Worm (Caenorhabditis elegans): Measurements from ENCODE around the gene sgo-1.

sgo-1 gene

DNA sequence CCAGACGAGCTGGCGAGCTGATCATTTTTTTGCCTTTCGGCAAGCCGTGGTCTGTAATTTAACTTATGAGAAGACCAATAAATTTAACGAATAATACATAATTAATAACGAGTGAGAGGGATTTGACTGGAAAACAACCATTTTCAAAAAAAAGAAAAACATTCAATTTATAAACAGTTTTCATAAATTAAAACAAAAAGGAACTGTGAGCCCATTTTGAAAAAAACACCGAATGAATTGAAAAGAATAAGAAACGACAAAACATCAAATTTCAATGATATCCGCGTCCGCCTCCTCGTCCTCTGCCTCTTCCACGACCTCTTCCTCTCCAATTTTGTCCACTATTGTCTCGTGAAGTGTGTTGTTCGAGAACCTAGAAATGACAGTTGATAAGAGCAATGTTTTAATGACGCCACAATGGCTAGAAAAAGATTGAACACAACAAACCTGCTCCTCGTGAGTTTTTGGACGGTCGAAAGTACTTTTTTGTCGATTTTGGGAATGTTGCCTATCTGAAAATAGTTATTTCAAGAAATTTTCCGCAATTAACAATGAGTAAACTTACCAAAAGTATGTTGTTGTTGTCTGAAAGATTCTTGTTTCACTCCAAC is 12.4 kb downstream of the sgo-1 start, which contains the start of gene tag-321:
Gene tag-321, minus strand, starts transcription at position 51 of the 611 bp plus-strand sequence.
- TF ChIP-seq W03F9.2 (tag; optimal IDR thresholded peaks at IDR 0.05), result no peak

ce11 chrIV:7782292-7782691 is 14.0 kb downstream of the sgo-1 start, which contains the start of gene sec-10:
Gene sec-10, minus strand, starts transcription at chrIV:7782499.
- TF ChIP-seq him-1 (tag; optimal IDR thresholded peaks at IDR 0.05) (no peak), W03F9.2 (tag; optimal IDR thresholded peaks at IDR 0.05) (no peak), dao-5 (tag; optimal IDR thresholded peaks at IDR 0.05) (no peak)

DNA sequence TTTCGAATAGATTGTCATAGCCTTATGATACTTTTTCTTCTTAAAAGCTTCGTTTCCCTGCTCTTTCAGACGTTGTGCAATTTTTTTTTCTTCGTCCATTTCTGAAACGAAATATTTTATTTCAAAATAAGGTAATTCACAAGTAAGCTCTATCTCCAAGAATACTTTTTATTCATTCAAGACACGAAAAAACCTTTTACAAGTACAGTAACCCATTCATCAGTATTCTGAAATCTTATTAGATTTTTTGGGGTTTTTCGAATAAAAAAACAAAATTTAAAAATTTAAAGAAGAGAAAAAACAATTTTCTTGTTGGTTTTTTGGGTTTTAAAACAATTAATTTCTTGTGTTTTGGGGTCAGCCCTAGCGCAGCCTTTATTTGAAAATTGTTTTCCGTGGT is 17.4 kb downstream of the sgo-1 start, which contains the start of gene rpap-3:
Gene rpap-3, minus strand, starts transcription at position 101 of the 400 bp plus-strand sequence.
- TF ChIP-seq W03F9.2 (tag; optimal IDR thresholded peaks at IDR 0.05), result no peak
- no peak for TF ChIP-seq him-1 (tag; optimal IDR thresholded peaks at IDR 0.05)
- TF ChIP-seq dao-5 (tag; optimal IDR thresholded peaks at IDR 0.05), result no peak

ce11 chrIV:7775725-7776124 is 20.6 kb downstream of the sgo-1 start, which contains the start of gene swd-2.1:
Gene swd-2.1, plus strand, starts transcription at chrIV:7776025.
- no peak for TF ChIP-seq W03F9.2 (tag; optimal IDR thresholded peaks at IDR 0.05)
- TF ChIP-seq dao-5 (tag; optimal IDR thresholded peaks at IDR 0.05), result no peak
- TF ChIP-seq him-1 (tag; optimal IDR thresholded peaks at IDR 0.05), result no peak

DNA sequence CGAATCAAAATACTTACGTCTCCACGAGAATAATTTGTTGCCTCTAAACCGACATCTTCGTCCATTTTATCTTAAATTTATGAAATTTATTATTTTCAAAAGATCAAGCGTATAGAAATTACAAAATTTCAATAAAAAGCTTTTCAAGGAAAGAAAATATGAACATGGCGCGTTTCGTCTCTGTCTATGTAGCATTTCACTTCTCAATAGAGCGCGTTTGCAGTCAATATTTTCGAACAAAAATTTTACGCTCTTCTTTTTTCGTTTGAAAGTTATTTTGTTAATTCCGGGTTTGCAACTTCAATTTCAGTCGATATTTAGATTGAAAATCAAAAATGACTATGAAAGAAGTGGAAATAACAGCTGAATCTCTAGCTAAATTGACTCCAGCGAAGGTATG is 22.1 kb downstream of the sgo-1 start, which contains the start of the genes hcf-1 and swd-2.2:
Gene hcf-1, minus strand, starts transcription at position 70 of the 400 bp plus-strand sequence.
Gene swd-2.2, plus strand, starts transcription at position 206 of the 400 bp plus-strand sequence.
- no peak for TF ChIP-seq him-1 (tag; optimal IDR thresholded peaks at IDR 0.05)
- peak; percentile 46 for TF ChIP-seq W03F9.2 (tag; optimal IDR thresholded peaks at IDR 0.05)

DNA sequence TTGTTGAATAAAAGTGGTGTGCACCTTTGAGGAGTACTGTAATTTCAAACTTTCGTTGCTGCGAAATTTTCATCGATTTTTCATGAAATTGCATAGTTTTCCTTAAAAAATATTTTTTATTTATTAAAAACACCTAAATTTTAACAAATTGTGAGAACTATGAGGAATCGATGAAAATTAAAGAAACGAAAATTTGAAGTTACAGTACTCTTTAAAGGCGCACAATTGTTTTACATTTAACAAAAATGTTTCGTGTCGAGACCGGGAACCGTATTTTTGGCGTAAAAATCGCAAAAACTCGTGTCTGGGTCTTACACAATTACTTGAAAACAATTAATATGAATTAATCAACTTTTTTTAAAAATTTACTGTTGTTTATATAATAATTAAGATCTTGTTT is 26.1 kb downstream of the sgo-1 start, which contains the start of gene rdl-1:
Gene rdl-1, minus strand, starts transcription at position 101 of the 400 bp plus-strand sequence.
- TF ChIP-seq dao-5 (tag; optimal IDR thresholded peaks at IDR 0.05) (no peak), him-1 (tag; optimal IDR thresholded peaks at IDR 0.05) (no peak), W03F9.2 (tag; optimal IDR thresholded peaks at IDR 0.05) (no peak)

- peak; percentile 37 for TF ChIP-seq W03F9.2 (tag; optimal IDR thresholded peaks at IDR 0.05)
- TF ChIP-seq him-1 (tag; optimal IDR thresholded peaks at IDR 0.05), result no peak
- TF ChIP-seq dao-5 (tag; optimal IDR thresholded peaks at IDR 0.05), result no peak
These were observed 32.0 kb downstream of the sgo-1 start for ce11 chrIV:7764319-7764718.

DNA sequence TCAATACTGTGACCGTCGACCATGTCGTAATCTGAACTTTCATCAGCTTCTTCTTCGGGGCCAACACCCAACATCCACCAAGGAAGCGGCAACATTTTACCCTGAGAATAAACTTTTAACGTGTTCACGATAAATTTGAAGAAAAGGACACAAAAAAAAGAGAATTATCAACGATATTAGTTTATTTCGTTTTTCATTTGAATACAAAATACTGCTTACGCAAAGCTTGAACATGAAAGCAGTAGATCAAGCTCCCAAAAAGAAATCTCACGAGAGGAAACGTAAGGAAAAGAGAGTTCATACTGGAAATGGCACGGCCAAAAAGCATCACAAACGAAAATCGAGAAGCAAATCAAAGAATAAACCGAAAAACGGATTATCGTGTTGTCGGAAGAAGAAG is 32.5 kb downstream of the sgo-1 start, which contains the start of the genes C46A5.6 and C46A5.1:
Gene C46A5.6, minus strand, starts transcription at position 101 of the 400 bp plus-strand sequence.
Gene C46A5.1, plus strand, starts transcription at position 184 of the 400 bp plus-strand sequence.
- TF ChIP-seq him-1 (tag; optimal IDR thresholded peaks at IDR 0.05), result no peak
- no peak for TF ChIP-seq W03F9.2 (tag; optimal IDR thresholded peaks at IDR 0.05)

ce11 chrIV:7760117-7760516 is 36.2 kb downstream of the sgo-1 start, which contains the start of gene del-7:
Gene del-7, plus strand, starts transcription at chrIV:7760417.
- no peak for TF ChIP-seq dao-5 (tag; optimal IDR thresholded peaks at IDR 0.05)
- TF ChIP-seq him-1 (tag; optimal IDR thresholded peaks at IDR 0.05), result no peak
- TF ChIP-seq W03F9.2 (tag; optimal IDR thresholded peaks at IDR 0.05), result no peak

DNA sequence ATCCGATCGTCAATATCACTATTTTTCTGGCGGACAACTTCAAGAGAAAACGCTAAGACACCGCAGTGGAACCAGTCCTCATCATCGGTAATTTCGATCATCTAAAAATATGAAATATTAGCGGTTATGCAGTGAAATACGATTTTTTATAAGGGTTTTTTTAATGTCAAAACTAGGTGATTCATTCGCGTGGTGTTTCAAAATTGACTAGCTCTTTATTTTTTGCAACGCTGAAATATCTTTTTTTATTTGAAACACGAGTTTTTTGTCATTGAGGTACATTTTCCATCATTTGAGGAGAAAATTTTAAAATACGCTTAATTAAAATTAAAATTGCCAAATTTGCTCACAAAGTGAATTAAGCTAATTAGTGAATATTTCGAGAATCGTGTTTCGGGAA is 36.8 kb downstream of the sgo-1 start, which contains the start of gene dsb-3:
Gene dsb-3, minus strand, starts transcription at position 101 of the 400 bp plus-strand sequence.
- TF ChIP-seq him-1 (tag; optimal IDR thresholded peaks at IDR 0.05), result no peak
- no peak for TF ChIP-seq W03F9.2 (tag; optimal IDR thresholded peaks at IDR 0.05)
- no peak for TF ChIP-seq dao-5 (tag; optimal IDR thresholded peaks at IDR 0.05)

DNA sequence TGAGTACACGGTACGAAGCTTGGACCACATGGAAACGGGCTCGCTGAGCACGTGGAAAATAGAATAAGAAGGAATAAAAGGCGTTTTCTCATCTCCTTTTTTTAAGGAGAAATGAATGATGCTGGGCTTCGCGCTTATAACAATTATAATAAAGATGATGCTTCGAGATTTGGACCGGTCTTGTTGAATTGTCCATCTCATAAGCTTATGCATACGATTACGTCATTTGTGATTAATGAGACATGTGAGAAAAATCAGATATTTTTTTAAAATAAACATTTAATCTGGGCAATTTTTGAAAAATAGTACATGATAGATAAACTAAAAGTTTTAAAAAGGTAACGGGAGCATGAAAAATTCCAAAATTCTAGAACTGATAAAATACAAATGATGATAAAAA is 39.0 kb downstream of the sgo-1 start, which contains the start of gene C46A5.4:
Gene C46A5.4, minus strand, starts transcription at position 101 of the 400 bp plus-strand sequence.
- TF ChIP-seq him-1 (tag; optimal IDR thresholded peaks at IDR 0.05) (no peak), dao-5 (tag; optimal IDR thresholded peaks at IDR 0.05) (no peak), W03F9.2 (tag; optimal IDR thresholded peaks at IDR 0.05) (no peak)

ce11 chrIV:7754114-7754513 is 42.2 kb downstream of the sgo-1 start:
- TF ChIP-seq him-1 (tag; optimal IDR thresholded peaks at IDR 0.05) (no peak), W03F9.2 (tag; optimal IDR thresholded peaks at IDR 0.05) (no peak), dao-5 (tag; optimal IDR thresholded peaks at IDR 0.05) (no peak)

- no peak for TF ChIP-seq dao-5 (tag; optimal IDR thresholded peaks at IDR 0.05)
- no peak for TF ChIP-seq W03F9.2 (tag; optimal IDR thresholded peaks at IDR 0.05)
- TF ChIP-seq him-1 (tag; optimal IDR thresholded peaks at IDR 0.05), result no peak
These were observed 43.2 kb downstream of the sgo-1 start, which contains the start of gene col-14 for ce11 chrIV:7753108-7753507. Gene col-14, plus strand, starts transcription at chrIV:7753408.

DNA sequence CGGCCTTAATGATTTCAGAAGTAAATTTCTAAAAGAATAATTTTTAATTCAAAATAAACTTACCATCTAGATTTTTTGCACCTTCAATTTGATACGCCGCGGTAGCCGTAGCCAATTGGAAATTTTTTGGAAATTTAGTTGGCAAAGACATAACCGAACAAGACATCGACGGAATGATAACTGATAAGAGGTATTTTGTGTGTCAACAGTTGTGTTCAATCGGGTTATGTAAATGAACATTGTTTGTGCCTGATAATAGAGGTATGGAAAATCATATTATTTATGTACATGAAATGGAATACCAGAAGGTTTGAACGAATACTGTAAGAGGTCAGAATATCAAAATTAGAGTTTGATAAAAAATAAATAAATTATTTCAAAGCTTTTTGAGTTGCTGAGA is 48.4 kb downstream of the sgo-1 start, which contains the start of gene klo-1:
Gene klo-1, minus strand, starts transcription at position 388 of the 400 bp plus-strand sequence.
- TF ChIP-seq dao-5 (tag; optimal IDR thresholded peaks at IDR 0.05) (no peak), W03F9.2 (tag; optimal IDR thresholded peaks at IDR 0.05) (no peak), him-1 (tag; optimal IDR thresholded peaks at IDR 0.05) (no peak)
